Worm (Caenorhabditis elegans): ENCODE measurements around the gene C06C6.8.

The C06C6.8 gene

DNA sequence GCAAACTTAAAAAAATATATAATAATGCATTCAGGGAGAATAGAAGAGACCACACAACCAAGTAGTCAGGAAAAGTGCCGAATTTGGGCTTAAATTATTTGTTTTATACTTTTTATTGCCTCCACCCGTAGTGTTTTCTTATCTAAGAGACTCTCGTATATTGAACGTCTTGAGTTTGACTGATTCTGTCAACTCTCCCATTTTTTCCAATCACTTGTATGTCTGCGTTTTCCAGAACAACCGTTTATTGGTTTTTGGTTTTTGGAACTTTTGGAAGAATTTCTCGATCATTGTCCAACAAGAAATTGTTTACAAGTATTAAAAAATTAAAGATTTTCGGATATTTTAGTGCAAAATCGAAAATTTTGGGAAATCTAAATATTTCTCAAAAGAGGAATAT, 46.8 kb downstream of the C06C6.8 start:
- TF ChIP-seq somi-1 (GFP tag; optimal IDR thresholded peaks at IDR 0.05) (no peak), nhr-80 (tag; optimal IDR thresholded peaks at IDR 0.05) (peak; percentile 73)

ce11 chrV:16045837-16046236, 48.9 kb downstream of the C06C6.8 start, which contains the start of gene T10C6.15:
T10C6.15 (minus strand) TSS chrV:16045940.
- TF ChIP-seq nhr-80 (tag; optimal IDR thresholded peaks at IDR 0.05) (peak; percentile 83), hsf-1 (GFP tag; IDR thresholded peaks at IDR 0.05) (no peak), ceh-100 (GFP tag; IDR thresholded peaks at IDR 0.05) (no peak), bed-1 (GFP tag; IDR thresholded peaks at IDR 0.05) (no peak), B0336.3 (GFP tag; IDR thresholded peaks at IDR 0.05) (0 out of 2 replicates have a peak, but pooled peaks have one; percentile 56), egl-44 (GFP tag; IDR thresholded peaks at IDR 0.05) (0 out of 2 replicates have a peak, but pooled peaks have one; percentile 51), let-607 (tag; optimal IDR thresholded peaks at IDR 0.05) (peak in 1 of 2 experiments; percentile 38), Y53G8AR.9 (GFP tag; conservative IDR thresholded peaks at IDR 0.05) (no peak), gei-17 (GFP tag; optimal IDR thresholded peaks at IDR 0.05) (no peak), tbx-9 (tag; optimal IDR thresholded peaks at IDR 0.05; ENCODE audit: borderline replicate concordance) (no peak), ztf-22 (GFP tag; optimal IDR thresholded peaks at IDR 0.05) (peak; percentile 71), K12H6.12 (tag; optimal IDR thresholded peaks at IDR 0.05) (no peak), lin-35 (GFP tag; optimal IDR thresholded peaks at IDR 0.05) (no peak), madf-10 (tag; optimal IDR thresholded peaks at IDR 0.05) (peak; percentile 18), xnd-1 (tag; optimal IDR thresholded peaks at IDR 0.05) (no peak), pha-4 (tag; optimal IDR thresholded peaks at IDR 0.05) (peak; percentile 70), madf-8 (GFP tag; conservative IDR thresholded peaks at IDR 0.05) (no peak), snpc-4 (GFP tag; optimal IDR thresholded peaks at IDR 0.05) (no peak), snpc-4 (tag; optimal IDR thresholded peaks at IDR 0.05) (peak in 1 of 4 experiments; percentile 9), zfh-2 (GFP tag; conservative IDR thresholded peaks at IDR 0.05) (no peak), ztf-3 (GFP tag; optimal IDR thresholded peaks at IDR 0.05) (no peak), atf-7 (tag; optimal IDR thresholded peaks at IDR 0.05) (peak; percentile 66), snpc-1.3 (tag; optimal IDR thresholded peaks at IDR 0.05; ENCODE audit: insufficient read depth) (no peak), rcor-1 (GFP tag; IDR thresholded peaks at IDR 0.05) (no peak), tbp1 (GFP tag; optimal IDR thresholded peaks at IDR 0.05) (peak; percentile 48)

ce11 chrV:16046573-16046972, 49.6 kb downstream of the C06C6.8 start, which contains the start of gene ZK285.2:
ZK285.2 (plus strand) TSS chrV:16046873.
- TF ChIP-seq xnd-1 (tag; optimal IDR thresholded peaks at IDR 0.05), result no peak
- no peak for TF ChIP-seq lin-40 (tag; optimal IDR thresholded peaks at IDR 0.05)
- no peak for TF ChIP-seq dpl-1 (GFP tag; optimal IDR thresholded peaks at IDR 0.05)
- TF ChIP-seq him-1 (tag; optimal IDR thresholded peaks at IDR 0.05), result no peak
- TF ChIP-seq ztf-22 (GFP tag; optimal IDR thresholded peaks at IDR 0.05), result no peak
- TF ChIP-seq ceh-79 (tag; optimal IDR thresholded peaks at IDR 0.05), result no peak
- TF ChIP-seq madf-6 (GFP tag; IDR thresholded peaks at IDR 0.05), result no peak
- no peak for TF ChIP-seq lin-54 (GFP tag; optimal IDR thresholded peaks at IDR 0.05)

ce11 chrV:16047052-16047451, 50.1 kb downstream of the C06C6.8 start:
- TF ChIP-seq egrh-3 (GFP tag; IDR thresholded peaks at IDR 0.05), result peak; percentile 77; the same call in 1 of the 2 replicates
- no peak for TF ChIP-seq nhr-27 (tag; optimal IDR thresholded peaks at IDR 0.05)

All from whole organism, young adult.